Worm (Caenorhabditis elegans) whole organism, young adult: Measurements from ENCODE around the gene T04C12.11.

Experiments
- C06A6.2 ChIP-seq: fragments of 200-800 bp; sonication (Bioruptor generic); conservative IDR thresholded peaks from 2 replicates; pipeline ENCODE4 v1.3.6; 2022; ENCODE audit warnings: missing genetic modification characterization, missing compliant biosample characterization
- C17E4.6 ChIP-seq: fragments of 200-800 bp; sonication (Bioruptor generic); IDR thresholded peaks from 2 replicates; pipeline ENCODE4 v1.3.6; 2022; ENCODE audit warnings: missing genetic modification reagents, missing genetic modification characterization, missing compliant biosample characterization
- F22D6.2 ChIP-seq: sonication (generic microtip); optimal IDR thresholded peaks from 2 replicates; lab custom pipeline; 2016; ENCODE audit warnings: mild to moderate bottlenecking, missing genetic modification characterization, missing compliant biosample characterization
- F39B2.1 ChIP-seq: fragments of 200-800 bp; sonication (Bioruptor generic); IDR thresholded peaks from 2 replicates; pipeline ENCODE4 v1.3.6; 2022; ENCODE audit warnings: missing genetic modification reagents, missing genetic modification characterization, missing compliant biosample characterization
- F49E8.2 ChIP-seq: sonication (generic microtip); optimal IDR thresholded peaks from 3 replicates; lab custom pipeline; 2017; ENCODE audit warnings: missing genetic modification characterization, mild to moderate bottlenecking, missing compliant biosample characterization, antibody characterized with exemption, moderate library complexity; ENCODE audit not compliant: insufficient read depth
- F57A8.1 ChIP-seq: fragments of 200-800 bp; sonication (Bioruptor generic); optimal IDR thresholded peaks from 2 replicates; lab custom pipeline; 2018; ENCODE audit warnings: mild to moderate bottlenecking, missing genetic modification characterization, moderate library complexity, missing compliant biosample characterization
- K12H6.12 ChIP-seq: fragments of 200-800 bp; sonication (Bioruptor generic); optimal IDR thresholded peaks from 2 replicates; lab custom pipeline; 2018; ENCODE audit warnings: mild to moderate bottlenecking, missing genetic modification characterization, missing compliant biosample characterization
- T26A5.8 ChIP-seq: sonication (generic microtip); optimal IDR thresholded peaks from 2 replicates; lab custom pipeline; 2016; ENCODE audit warnings: missing genetic modification characterization, missing compliant biosample characterization
- Y79H2A.3 ChIP-seq: fragments of 200-800 bp; sonication (Bioruptor generic); conservative IDR thresholded peaks from 2 replicates; pipeline ENCODE4 v1.3.6; 2022; ENCODE audit warnings: missing genetic modification reagents, missing genetic modification characterization, missing compliant biosample characterization
- Y95B8A.8 ChIP-seq: fragments of 200-800 bp; sonication (Bioruptor generic); IDR thresholded peaks from 2 replicates; pipeline ENCODE4 v1.3.6; 2022; ENCODE audit warnings: missing genetic modification reagents, missing genetic modification characterization, missing compliant biosample characterization
- aptf-2 ChIP-seq: fragments of 200-800 bp; sonication (Bioruptor generic); conservative IDR thresholded peaks from 2 replicates; pipeline ENCODE4 v1.3.6; 2022; ENCODE audit warnings: missing genetic modification reagents, missing genetic modification characterization, missing compliant biosample characterization
- attf-5 ChIP-seq: fragments of 200-800 bp; sonication (Bioruptor generic); optimal IDR thresholded peaks from 2 replicates; lab custom pipeline; 2018; ENCODE audit warnings: mild to moderate bottlenecking, missing genetic modification characterization, missing compliant biosample characterization
- ccch-3 ChIP-seq: fragments of 200-800 bp; sonication (Bioruptor generic); optimal IDR thresholded peaks from 2 replicates; lab custom pipeline; 2018; ENCODE audit warnings: mild to moderate bottlenecking, missing genetic modification characterization, missing compliant biosample characterization
- cebp-1 ChIP-seq, 2 experiments: fragments of 200-800 bp in 1 of 2; sonication (Bioruptor generic) in 1 of 2; sonication (generic microtip) in 1 of 2; IDR thresholded peaks in 1 of 2; optimal IDR thresholded peaks in 1 of 2; 2 replicates each; pipeline versions ENCODE4 v1.3.6 to Lab custom; 2017 to 2022; ENCODE audit warnings: missing compliant biosample characterization in 2 of 2, missing genetic modification characterization in 2 of 2, mild to moderate bottlenecking in 1 of 2, missing genetic modification reagents in 1 of 2, moderate library complexity in 1 of 2
- cebp-2 ChIP-seq: fragments of 200-800 bp; sonication (Bioruptor generic); IDR thresholded peaks from 2 replicates; pipeline ENCODE4 v1.3.6; 2022; ENCODE audit warnings: missing genetic modification characterization, missing compliant biosample characterization
- ceh-27 ChIP-seq: fragments of 200-800 bp; sonication (Bioruptor generic); optimal IDR thresholded peaks from 2 replicates; lab custom pipeline; 2018; ENCODE audit warnings: mild to moderate bottlenecking, missing genetic modification characterization, moderate library complexity, missing compliant biosample characterization
- ceh-91 ChIP-seq: fragments of 200-800 bp; sonication (Bioruptor generic); IDR thresholded peaks from 2 replicates; pipeline ENCODE4 v1.3.6; 2022; ENCODE audit warnings: missing genetic modification reagents, missing genetic modification characterization, missing compliant biosample characterization
- chd-7 ChIP-seq: sonication (generic microtip); optimal IDR thresholded peaks from 2 replicates; lab custom pipeline; 2016; ENCODE audit warnings: mild to moderate bottlenecking, missing genetic modification characterization, moderate library complexity, missing compliant biosample characterization
- dpl-1 ChIP-seq: fragments of 150-350 bp; optimal IDR thresholded peaks from 2 replicates; lab custom pipeline; 2014; ENCODE audit warnings: missing biosample characterization, missing genetic modification reagents, missing genetic modification characterization
- efl-1 ChIP-seq: fragments of 150-350 bp; optimal IDR thresholded peaks from 2 replicates; lab custom pipeline; 2014; ENCODE audit warnings: missing biosample characterization, missing genetic modification reagents, missing genetic modification characterization
- egl-44 ChIP-seq: fragments of 200-800 bp; sonication (Bioruptor generic); IDR thresholded peaks from 2 replicates; pipeline ENCODE4 v1.3.6; 2022; ENCODE audit warnings: missing genetic modification reagents, missing genetic modification characterization, missing compliant biosample characterization
- hmg-20 ChIP-seq: fragments of 200-800 bp; sonication (Bioruptor generic); IDR thresholded peaks from 2 replicates; pipeline ENCODE4 v1.3.6; 2022; ENCODE audit warnings: missing genetic modification reagents, missing genetic modification characterization, missing compliant biosample characterization
- hsf-1 ChIP-seq: fragments of 200-800 bp; sonication (Bioruptor generic); IDR thresholded peaks from 2 replicates; pipeline ENCODE4 v1.3.6; 2022; ENCODE audit warnings: missing genetic modification reagents, missing genetic modification characterization, missing compliant biosample characterization
- let-607 ChIP-seq, 2 experiments: fragments of 200-800 bp in 1 of 2; sonication (Bioruptor generic) in 1 of 2; sonication (generic microtip) in 1 of 2; optimal IDR thresholded peaks; 2 replicates each; lab custom pipeline; 2016 to 2018; ENCODE audit warnings: mild to moderate bottlenecking in 2 of 2, missing compliant biosample characterization in 2 of 2, missing genetic modification characterization in 2 of 2, moderate library complexity in 2 of 2, missing genotype in 1 of 2
- lin-35 ChIP-seq, 3 experiments: fragments of 150-350 bp in 2 of 3; sonication (generic microtip) in 1 of 3; optimal IDR thresholded peaks; 2 replicates each; lab custom pipeline; 2014 to 2018; ENCODE audit warnings: missing biosample characterization in 3 of 3, missing genetic modification characterization in 3 of 3, missing genetic modification reagents in 3 of 3
- lin-40 ChIP-seq: sonication (generic microtip); optimal IDR thresholded peaks from 2 replicates; lab custom pipeline; 2016; ENCODE audit warnings: missing genetic modification characterization, mild to moderate bottlenecking, missing compliant biosample characterization, missing genotype, missing genetic modification reagents
- lin-54 ChIP-seq: fragments of 200-800 bp; sonication (Bioruptor generic); optimal IDR thresholded peaks from 2 replicates; lab custom pipeline; 2018; ENCODE audit warnings: mild to moderate bottlenecking, missing genetic modification characterization, missing compliant biosample characterization
- mxl-1 ChIP-seq: sonication (generic microtip); optimal IDR thresholded peaks from 2 replicates; lab custom pipeline; 2016; ENCODE audit warnings: missing genetic modification characterization, missing compliant biosample characterization
- nhr-120 ChIP-seq: fragments of 200-800 bp; sonication (Bioruptor generic); IDR thresholded peaks from 2 replicates; pipeline ENCODE4 v1.3.6; 2022; ENCODE audit warnings: missing genetic modification characterization, missing compliant biosample characterization
- nhr-27 ChIP-seq: fragments of 200-800 bp; sonication (Bioruptor generic); optimal IDR thresholded peaks from 2 replicates; lab custom pipeline; 2018; ENCODE audit warnings: mild to moderate bottlenecking, missing genetic modification characterization, moderate library complexity, missing compliant biosample characterization
- pha-4 ChIP-seq: fragments of 150-350 bp; sonication (generic microtip); optimal IDR thresholded peaks from 2 replicates; lab custom pipeline; 2014; ENCODE audit warnings: missing biosample characterization, missing genetic modification reagents, missing genetic modification characterization
- sea-2 ChIP-seq: fragments of 200-800 bp; sonication (Bioruptor generic); IDR thresholded peaks from 2 replicates; pipeline ENCODE4 v1.3.6; 2022; ENCODE audit warnings: missing genetic modification characterization, missing compliant biosample characterization
- sptf-2 ChIP-seq: fragments of 200-800 bp; sonication (Bioruptor generic); optimal IDR thresholded peaks from 2 replicates; lab custom pipeline; 2018; ENCODE audit warnings: mild to moderate bottlenecking, missing genetic modification characterization, missing compliant biosample characterization
- tbp1 ChIP-seq: fragments of 200-800 bp; sonication (Bioruptor generic); optimal IDR thresholded peaks from 2 replicates; lab custom pipeline; 2018; ENCODE audit warnings: mild to moderate bottlenecking, missing genetic modification characterization, missing compliant biosample characterization
- zfh-2 ChIP-seq: fragments of 200-800 bp; sonication (Bioruptor generic); conservative IDR thresholded peaks from 2 replicates; pipeline ENCODE4 v1.3.6; 2022; ENCODE audit warnings: missing genetic modification reagents, missing genetic modification characterization, missing compliant biosample characterization
- ztf-18 ChIP-seq: sonication (generic microtip); optimal IDR thresholded peaks from 2 replicates; lab custom pipeline; 2016; ENCODE audit warnings: missing genotype, mild to moderate bottlenecking, missing genetic modification characterization, missing compliant biosample characterization
- ztf-26 ChIP-seq: sonication (generic microtip); optimal IDR thresholded peaks from 2 replicates; lab custom pipeline; 2017; ENCODE audit warnings: missing genetic modification characterization, missing compliant biosample characterization

Gene T04C12.11

DNA sequence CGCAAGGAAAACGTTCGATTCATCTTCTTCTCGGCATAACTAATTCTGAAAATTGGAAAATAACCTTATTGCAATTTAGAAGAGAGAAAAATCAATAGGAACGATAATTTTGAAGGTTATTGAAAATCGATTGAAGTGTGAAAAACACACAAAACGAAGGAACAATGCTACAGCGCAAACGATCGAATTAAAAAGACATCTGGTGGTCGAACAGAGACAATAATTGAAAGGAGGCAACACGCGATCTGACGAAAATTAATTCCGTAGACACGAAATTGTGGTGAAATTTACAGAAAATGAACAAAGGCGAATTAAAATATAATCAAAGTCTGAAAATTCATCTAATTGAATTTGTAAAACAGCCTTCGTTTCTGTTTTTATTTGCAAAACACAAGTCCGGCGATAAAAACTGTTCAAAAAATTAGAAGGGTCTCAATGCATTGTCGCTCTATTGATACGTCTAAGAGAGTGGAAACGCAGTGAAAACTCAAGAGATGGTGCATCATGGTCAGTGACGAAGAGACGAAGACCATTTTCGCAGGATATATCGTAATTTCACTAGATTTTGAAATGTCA, 20.6 kb downstream of the T04C12.11 start, which contains the start of gene pak-2 (continued):
- peak; percentile 30 for TF ChIP-seq tbp1
- peak; percentile 73 for TF ChIP-seq ccch-3 (GFP tag; lab: Kevin White, UChicago)
- TF ChIP-seq lin-40 (tag; lab: Kevin White, UChicago) = peak; percentile 63
- 0 out of 2 replicates have a peak, but pooled peaks have one; percentile 36 for TF ChIP-seq aptf-2 (GFP tag; lab: Robert Waterston, UW)
- peak in 1 of 2 experiments; percentile 3 for TF ChIP-seq let-607 (tag; optimal IDR thresholded peaks at IDR 0.05; lab: Kevin White, UChicago)
- TF ChIP-seq sptf-2 (GFP tag; lab: Kevin White, UChicago) = no peak
- TF ChIP-seq attf-5 (GFP tag; lab: Kevin White, UChicago) = peak; percentile 83
- no peak for TF ChIP-seq nhr-120 (GFP tag; lab: Robert Waterston, UW)
- no peak for TF ChIP-seq cebp-1 (GFP tag; IDR thresholded peaks at IDR 0.05; lab: Robert Waterston, UW)
- peak; percentile 55 for TF ChIP-seq cebp-1 (tag; optimal IDR thresholded peaks at IDR 0.05; lab: Kevin White, UChicago)
- TF ChIP-seq F39B2.1 (GFP tag; lab: Robert Waterston, UW) = no peak
- no peak for TF ChIP-seq ztf-26

ce11 chrV:11034748-11035147, 25.3 kb downstream of the T04C12.11 start, which contains the start of gene pptr-2:
TSS of gene pptr-2 (minus strand) at chrV:11034931.
- TF ChIP-seq tbp1 (no peak), F49E8.2 (tag; lab: Kevin White, UChicago) (no peak), F57A8.1 (GFP tag; lab: Kevin White, UChicago) (no peak), efl-1 (no peak)
- TF ChIP-seq, all 124 proteins: peak for 0

- no peak for TF ChIP-seq F22D6.2
- no peak for TF ChIP-seq F39B2.1 (GFP tag; lab: Robert Waterston, UW)
- no peak for TF ChIP-seq ceh-91 (GFP tag; lab: Robert Waterston, UW)
- TF ChIP-seq nhr-27 (tag; lab: Kevin White, UChicago) = no peak
- TF ChIP-seq Y79H2A.3 (GFP tag; lab: Robert Waterston, UW) = no peak
- no peak for TF ChIP-seq sptf-2 (GFP tag; lab: Kevin White, UChicago)
- TF ChIP-seq ceh-27 (GFP tag; lab: Kevin White, UChicago) = no peak
- TF ChIP-seq pha-4 = no peak
- TF ChIP-seq ztf-18 (tag; lab: Kevin White, UChicago) = no peak
- TF ChIP-seq T26A5.8 (tag; lab: Kevin White, UChicago) = no peak
- no peak for TF ChIP-seq lin-35 (GFP tag; optimal IDR thresholded peaks at IDR 0.05; lab: Kevin White, UChicago)
- TF ChIP-seq zfh-2 (GFP tag; lab: Robert Waterston, UW) = no peak
- no peak for TF ChIP-seq attf-5 (GFP tag; lab: Kevin White, UChicago)
- no peak for TF ChIP-seq hmg-20 (GFP tag; lab: Robert Waterston, UW)
- TF ChIP-seq K12H6.12 (tag; lab: Kevin White, UChicago) = no peak
- TF ChIP-seq egl-44 (GFP tag; lab: Robert Waterston, UW) = no peak
- no peak for TF ChIP-seq F57A8.1 (GFP tag; lab: Kevin White, UChicago)
- TF ChIP-seq C17E4.6 = no peak
Observed at ce11 chrV:11033241-11033640, 26.8 kb downstream of the T04C12.11 start.

DNA sequence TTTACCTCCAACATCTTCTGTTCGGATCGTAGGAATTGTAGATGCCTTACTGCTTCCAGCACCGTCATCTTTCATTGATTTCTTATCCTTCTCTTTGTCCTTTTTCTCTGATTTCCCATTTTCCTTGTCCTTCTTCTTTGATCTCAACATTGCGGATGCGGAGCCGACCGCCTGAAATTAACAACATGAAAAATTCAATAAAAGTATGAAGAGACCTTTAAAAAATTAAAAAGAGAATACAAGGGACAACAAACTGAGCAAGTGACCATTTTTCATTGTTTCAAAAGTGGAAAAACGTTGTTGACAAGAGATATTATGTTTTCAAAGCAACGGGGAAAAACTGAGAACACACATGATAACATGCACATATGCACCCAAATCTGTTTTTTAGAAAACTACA, 29.4 kb downstream of the T04C12.11 start:
- no peak for TF ChIP-seq mxl-1 (tag; lab: Kevin White, UChicago)
- no peak for TF ChIP-seq sea-2 (GFP tag; lab: Robert Waterston, UW)
- TF ChIP-seq attf-5 (GFP tag; lab: Kevin White, UChicago) = no peak
- TF ChIP-seq dpl-1 (GFP tag; lab: Kevin White, UChicago) = no peak
- no peak for TF ChIP-seq cebp-2 (GFP tag; lab: Robert Waterston, UW)
- TF ChIP-seq let-607 (tag; optimal IDR thresholded peaks at IDR 0.05; lab: Kevin White, UChicago) = no peak
- TF ChIP-seq lin-54 (GFP tag; lab: Kevin White, UChicago) = no peak
- no peak for TF ChIP-seq Y95B8A.8 (GFP tag; lab: Robert Waterston, UW)
- no peak for TF ChIP-seq nhr-120 (GFP tag; lab: Robert Waterston, UW)
- no peak for TF ChIP-seq hsf-1
- TF ChIP-seq C06A6.2 (GFP tag; lab: Robert Waterston, UW) = no peak
- no peak for TF ChIP-seq chd-7 (tag; lab: Kevin White, UChicago)
